Worm (Caenorhabditis elegans) whole organism, young adult: ENCODE measurements around the gene C11E4.7.
A peak's percentile ranks its signal among the peaks of the same experiment; 100 is the strongest.

Source experiments
- F10E7.11 ChIP-seq: sonication (generic microtip); optimal IDR thresholded peaks from 2 replicates; lab custom pipeline; 2017; ENCODE audit warnings: mild to moderate bottlenecking, missing genetic modification characterization, moderate library complexity, missing compliant biosample characterization
- F22D6.2 ChIP-seq: sonication (generic microtip); optimal IDR thresholded peaks from 2 replicates; lab custom pipeline; 2016; ENCODE audit warnings: mild to moderate bottlenecking, missing genetic modification characterization, missing compliant biosample characterization
- F23B12.7 ChIP-seq: sonication (generic microtip); optimal IDR thresholded peaks from 2 replicates; lab custom pipeline; 2017; ENCODE audit warnings: missing genetic modification characterization, mild to moderate bottlenecking, missing compliant biosample characterization, antibody characterized with exemption, moderate library complexity; ENCODE audit not compliant: insufficient read depth
- F37B4.10 ChIP-seq: fragments of 200-800 bp; sonication (Bioruptor generic); IDR thresholded peaks from 2 replicates; pipeline ENCODE4 v1.3.6; 2022; ENCODE audit warnings: missing genetic modification characterization, missing compliant biosample characterization
- F49E8.2 ChIP-seq: sonication (generic microtip); optimal IDR thresholded peaks from 3 replicates; lab custom pipeline; 2017; ENCODE audit warnings: missing genetic modification characterization, mild to moderate bottlenecking, missing compliant biosample characterization, antibody characterized with exemption, moderate library complexity; ENCODE audit not compliant: insufficient read depth
- F55B11.4 ChIP-seq: sonication (generic microtip); optimal IDR thresholded peaks from 2 replicates; lab custom pipeline; 2016; ENCODE audit warnings: missing compliant biosample characterization, missing genetic modification characterization, borderline replicate concordance; ENCODE audit not compliant: insufficient read depth
- Y67H2A.10 ChIP-seq: fragments of 200-800 bp; sonication (Bioruptor generic); conservative IDR thresholded peaks from 2 replicates; pipeline ENCODE4 v1.3.6; 2022; ENCODE audit warnings: missing genetic modification reagents, missing genetic modification characterization, missing compliant biosample characterization
- Y95B8A.8 ChIP-seq: fragments of 200-800 bp; sonication (Bioruptor generic); IDR thresholded peaks from 2 replicates; pipeline ENCODE4 v1.3.6; 2022; ENCODE audit warnings: missing genetic modification reagents, missing genetic modification characterization, missing compliant biosample characterization
- aptf-2 ChIP-seq: fragments of 200-800 bp; sonication (Bioruptor generic); conservative IDR thresholded peaks from 2 replicates; pipeline ENCODE4 v1.3.6; 2022; ENCODE audit warnings: missing genetic modification reagents, missing genetic modification characterization, missing compliant biosample characterization
- aptf-3 ChIP-seq: fragments of 200-800 bp; sonication (Bioruptor generic); IDR thresholded peaks from 2 replicates; pipeline ENCODE4 v1.3.6; 2022; ENCODE audit warnings: missing genetic modification characterization, missing compliant biosample characterization
- atf-7 ChIP-seq: sonication (generic microtip); optimal IDR thresholded peaks from 2 replicates; lab custom pipeline; 2017; ENCODE audit warnings: mild to moderate bottlenecking, missing genetic modification characterization, missing compliant biosample characterization
- attf-5 ChIP-seq: fragments of 200-800 bp; sonication (Bioruptor generic); optimal IDR thresholded peaks from 2 replicates; lab custom pipeline; 2018; ENCODE audit warnings: mild to moderate bottlenecking, missing genetic modification characterization, missing compliant biosample characterization
- bed-2 ChIP-seq: fragments of 200-800 bp; sonication (Bioruptor generic); IDR thresholded peaks from 2 replicates; pipeline ENCODE4 v1.3.6; 2022; ENCODE audit warnings: missing genetic modification reagents, missing genetic modification characterization, missing compliant biosample characterization
- ccch-3 ChIP-seq: fragments of 200-800 bp; sonication (Bioruptor generic); optimal IDR thresholded peaks from 2 replicates; lab custom pipeline; 2018; ENCODE audit warnings: mild to moderate bottlenecking, missing genetic modification characterization, missing compliant biosample characterization
- cebp-1 ChIP-seq, 2 experiments: fragments of 200-800 bp in 1 of 2; sonication (Bioruptor generic) in 1 of 2; sonication (generic microtip) in 1 of 2; IDR thresholded peaks in 1 of 2; optimal IDR thresholded peaks in 1 of 2; 2 replicates each; pipeline versions ENCODE4 v1.3.6 to Lab custom; 2017 to 2022; ENCODE audit warnings: missing compliant biosample characterization in 2 of 2, missing genetic modification characterization in 2 of 2, mild to moderate bottlenecking in 1 of 2, missing genetic modification reagents in 1 of 2, moderate library complexity in 1 of 2
- chd-7 ChIP-seq: sonication (generic microtip); optimal IDR thresholded peaks from 2 replicates; lab custom pipeline; 2016; ENCODE audit warnings: mild to moderate bottlenecking, missing genetic modification characterization, moderate library complexity, missing compliant biosample characterization
- dpff-1 ChIP-seq: sonication (generic microtip); optimal IDR thresholded peaks from 2 replicates; lab custom pipeline; 2017; ENCODE audit warnings: mild to moderate bottlenecking, missing genetic modification characterization, missing compliant biosample characterization
- egl-18 ChIP-seq: fragments of 200-800 bp; sonication (Bioruptor generic); IDR thresholded peaks from 2 replicates; pipeline ENCODE4 v1.3.6; 2022; ENCODE audit warnings: missing genetic modification reagents, missing genetic modification characterization, missing compliant biosample characterization
- egrh-3 ChIP-seq: fragments of 200-800 bp; sonication (Bioruptor generic); IDR thresholded peaks from 2 replicates; pipeline ENCODE4 v1.3.6; 2022; ENCODE audit warnings: missing genetic modification reagents, missing genetic modification characterization, missing compliant biosample characterization
- ekl-4 ChIP-seq: fragments of 200-800 bp; sonication (Bioruptor generic); IDR thresholded peaks from 2 replicates; pipeline ENCODE4 v1.3.6; 2022; ENCODE audit warnings: missing genetic modification reagents, missing genetic modification characterization, missing compliant biosample characterization
- him-1 ChIP-seq: sonication (generic microtip); optimal IDR thresholded peaks from 2 replicates; lab custom pipeline; 2016; ENCODE audit warnings: missing genotype, missing genetic modification reagents, missing genetic modification characterization, missing compliant biosample characterization
- let-526 ChIP-seq: fragments of 200-800 bp; sonication (Bioruptor generic); IDR thresholded peaks from 2 replicates; pipeline ENCODE4 v1.3.6; 2022; ENCODE audit warnings: missing genetic modification reagents, missing genetic modification characterization, missing compliant biosample characterization
- lin-26 ChIP-seq: fragments of 200-800 bp; sonication (Bioruptor generic); IDR thresholded peaks from 2 replicates; pipeline ENCODE4 v1.3.6; 2022; ENCODE audit warnings: missing genetic modification reagents, missing genetic modification characterization, missing compliant biosample characterization
- lin-40 ChIP-seq: sonication (generic microtip); optimal IDR thresholded peaks from 2 replicates; lab custom pipeline; 2016; ENCODE audit warnings: missing genetic modification characterization, mild to moderate bottlenecking, missing compliant biosample characterization, missing genotype, missing genetic modification reagents
- lsl-1 ChIP-seq: fragments of 200-800 bp; sonication (Bioruptor generic); optimal IDR thresholded peaks from 2 replicates; lab custom pipeline; 2018; ENCODE audit warnings: mild to moderate bottlenecking, missing genetic modification characterization, moderate library complexity, missing compliant biosample characterization
- lsy-27 ChIP-seq: sonication (generic microtip); optimal IDR thresholded peaks from 2 replicates; lab custom pipeline; 2017; ENCODE audit warnings: missing genetic modification characterization, mild to moderate bottlenecking, missing compliant biosample characterization, antibody characterized with exemption, missing genotype, borderline replicate concordance; ENCODE audit not compliant: insufficient read depth
- nhr-80 ChIP-seq: sonication (generic microtip); optimal IDR thresholded peaks from 2 replicates; lab custom pipeline; 2016; ENCODE audit warnings: missing genetic modification characterization, missing compliant biosample characterization
- pbrm-1 ChIP-seq: fragments of 200-800 bp; sonication (Bioruptor generic); IDR thresholded peaks from 2 replicates; pipeline ENCODE4 v1.3.6; 2022; ENCODE audit warnings: missing genetic modification reagents, missing genetic modification characterization, missing compliant biosample characterization
- repo-1 ChIP-seq: sonication (generic microtip); optimal IDR thresholded peaks from 2 replicates; lab custom pipeline; 2017; ENCODE audit warnings: mild to moderate bottlenecking, missing genetic modification characterization, missing compliant biosample characterization
- snpc-1.1 ChIP-seq: sonication (generic microtip); optimal IDR thresholded peaks from 2 replicates; lab custom pipeline; 2017; ENCODE audit warnings: missing genetic modification characterization, mild to moderate bottlenecking, missing compliant biosample characterization, antibody characterized with exemption, moderate library complexity, missing genotype, missing genetic modification reagents; ENCODE audit not compliant: insufficient read depth
- snpc-4 ChIP-seq, 5 experiments: fragments of 150-350 bp in 1 of 5; sonication (generic microtip) in 4 of 5; optimal IDR thresholded peaks; 2 replicates each; lab custom pipeline; 2014 to 2018; ENCODE audit warnings: missing genetic modification characterization in 5 of 5, missing biosample characterization in 3 of 5, antibody characterized with exemption in 2 of 5, mild to moderate bottlenecking in 2 of 5, missing compliant biosample characterization in 2 of 5, missing genotype in 2 of 5, moderate library complexity in 2 of 5, missing genetic modification reagents in 1 of 5
- somi-1 ChIP-seq: fragments of 200-800 bp; sonication (Bioruptor generic); optimal IDR thresholded peaks from 2 replicates; lab custom pipeline; 2018; ENCODE audit warnings: mild to moderate bottlenecking, missing genetic modification characterization, missing compliant biosample characterization
- sptf-2 ChIP-seq: fragments of 200-800 bp; sonication (Bioruptor generic); optimal IDR thresholded peaks from 2 replicates; lab custom pipeline; 2018; ENCODE audit warnings: mild to moderate bottlenecking, missing genetic modification characterization, missing compliant biosample characterization
- tlf-1 ChIP-seq: fragments of 200-800 bp; sonication (Bioruptor generic); optimal IDR thresholded peaks from 2 replicates; lab custom pipeline; 2018; ENCODE audit warnings: mild to moderate bottlenecking, missing genetic modification characterization, missing compliant biosample characterization
- unc-130 ChIP-seq: sonication (generic microtip); optimal IDR thresholded peaks from 2 replicates; lab custom pipeline; 2016; ENCODE audit warnings: missing genetic modification reagents, missing genetic modification characterization, missing compliant biosample characterization
- xnd-1 ChIP-seq: sonication (generic microtip); optimal IDR thresholded peaks from 2 replicates; lab custom pipeline; 2016; ENCODE audit warnings: missing genotype, missing genetic modification reagents, missing genetic modification characterization, missing compliant biosample characterization
- ztf-26 ChIP-seq: sonication (generic microtip); optimal IDR thresholded peaks from 2 replicates; lab custom pipeline; 2017; ENCODE audit warnings: missing genetic modification characterization, missing compliant biosample characterization

The C11E4.7 gene

ce11 chrX:9638825-9639474, 21.9 kb downstream of the C11E4.7 start:
- TF ChIP-seq lin-26 (GFP tag; lab: Robert Waterston, UW) (no peak), ztf-26 (tag; lab: Kevin White, UChicago) (no peak), F37B4.10 (0 out of 2 replicates have a peak, but pooled peaks have one; percentile 35), lin-40 (tag; lab: Kevin White, UChicago) (no peak), nhr-80 (tag; lab: Kevin White, UChicago) (peak; percentile 47), F23B12.7 (no peak), F55B11.4 (tag; lab: Kevin White, UChicago) (no peak), aptf-3 (GFP tag; lab: Robert Waterston, UW) (no peak), cebp-1 (GFP tag; IDR thresholded peaks at IDR 0.05; lab: Robert Waterston, UW) (no peak), cebp-1 (tag; optimal IDR thresholded peaks at IDR 0.05; lab: Kevin White, UChicago) (peak; percentile 20), atf-7 (tag; lab: Kevin White, UChicago) (peak; percentile 46), F49E8.2 (tag; lab: Kevin White, UChicago) (no peak), Y67H2A.10 (no peak), him-1 (tag; lab: Kevin White, UChicago) (no peak), egrh-3 (GFP tag; lab: Robert Waterston, UW) (no peak)

- TF ChIP-seq egl-18 (GFP tag; lab: Robert Waterston, UW): no peak
- no peak for TF ChIP-seq tlf-1 (GFP tag; lab: Kevin White, UChicago)
- no peak for TF ChIP-seq snpc-4 (GFP tag; optimal IDR thresholded peaks at IDR 0.05; lab: Kevin White, UChicago)
- no peak for TF ChIP-seq snpc-4 (tag; optimal IDR thresholded peaks at IDR 0.05; lab: Kevin White, UChicago)
- TF ChIP-seq snpc-1.1 (tag; lab: Kevin White, UChicago): no peak
- no peak for TF ChIP-seq lsy-27 (tag; lab: Kevin White, UChicago)
- TF ChIP-seq ekl-4: no peak
- no peak for TF ChIP-seq chd-7 (tag; lab: Kevin White, UChicago)
- no peak for TF ChIP-seq bed-2
- TF ChIP-seq let-526: no peak
- no peak for TF ChIP-seq attf-5
- TF ChIP-seq sptf-2: no peak
- TF ChIP-seq F10E7.11: no peak
Observed at ce11 chrX:9640902-9641301, 23.9 kb downstream of the C11E4.7 start.

ce11 chrX:9642775-9643461, 25.9 kb downstream of the C11E4.7 start:
- TF ChIP-seq egl-18 (GFP tag; lab: Robert Waterston, UW): no peak
- TF ChIP-seq repo-1: no peak
- no peak for TF ChIP-seq unc-130 (GFP tag; lab: Kevin White, UChicago)
- TF ChIP-seq F22D6.2: no peak
- TF ChIP-seq dpff-1 (tag; lab: Kevin White, UChicago): no peak
- TF ChIP-seq somi-1 (GFP tag; lab: Kevin White, UChicago): peak; percentile 65
- no peak for TF ChIP-seq lin-26 (GFP tag; lab: Robert Waterston, UW)
- TF ChIP-seq ccch-3 (GFP tag; lab: Kevin White, UChicago): no peak
- no peak for TF ChIP-seq attf-5
- no peak for TF ChIP-seq aptf-2 (GFP tag; lab: Robert Waterston, UW)
- TF ChIP-seq lsy-27 (tag; lab: Kevin White, UChicago): no peak
- no peak for TF ChIP-seq xnd-1 (tag; lab: Kevin White, UChicago)
- TF ChIP-seq ztf-26 (tag; lab: Kevin White, UChicago): no peak
- TF ChIP-seq lin-40 (tag; lab: Kevin White, UChicago): peak; percentile 39
- no peak for TF ChIP-seq Y95B8A.8 (GFP tag; lab: Robert Waterston, UW)
- no peak for TF ChIP-seq pbrm-1
- no peak for TF ChIP-seq lsl-1
